Fruit fly (Drosophila melanogaster): ENCODE data around the gene CG4119.

Gene CG4119

dm6 chrX:5639083-5639482 is 26.8 kb upstream of the CG4119 start:
- peak; percentile 9 for TF ChIP-seq CG33213 (GFP tag; optimal IDR thresholded peaks at IDR 0.05)
- peak; percentile 35 for TF ChIP-seq pnt (GFP tag; optimal IDR thresholded peaks at IDR 0.05)
- peak; percentile 61 for TF ChIP-seq CG17359 (tag; optimal IDR thresholded peaks at IDR 0.05)
- TF ChIP-seq CG10979 (tag; optimal IDR thresholded peaks at IDR 0.05): peak; percentile 73
- peak; percentile 17 for TF ChIP-seq pros (GFP tag; optimal IDR thresholded peaks at IDR 0.05)
- no peak for TF ChIP-seq CG2889 (GFP tag; IDR thresholded peaks at IDR 0.05)
- TF ChIP-seq nerfin-2 (GFP tag; IDR thresholded peaks at IDR 0.05; ENCODE audit: partially characterized antibody): no peak
- TF ChIP-seq fd96Cb (tag; optimal IDR thresholded peaks at IDR 0.05): peak; percentile 59
- peak; percentile 60; the same call in 2 of the 3 replicates for TF ChIP-seq otp (GFP tag; IDR thresholded peaks at IDR 0.05)
- peak; percentile 10 for TF ChIP-seq CG17568 (GFP tag; optimal IDR thresholded peaks at IDR 0.05)
- peak; percentile 0 for TF ChIP-seq CG5245 (GFP tag; optimal IDR thresholded peaks at IDR 0.05)
- peak in 1 of 3 experiments; percentile 60 for TF ChIP-seq lola (GFP tag; optimal IDR thresholded peaks at IDR 0.05)
- peak; percentile 22 for TF ChIP-seq bcd (GFP tag; optimal IDR thresholded peaks at IDR 0.05)
- TF ChIP-seq so (GFP tag; IDR thresholded peaks at IDR 0.05): 0 out of 3 replicates have a peak, but pooled peaks have one; percentile 19
- peak; percentile 58 for TF ChIP-seq CG6813 (GFP tag; optimal IDR thresholded peaks at IDR 0.05)
- TF ChIP-seq CG18599 (GFP tag; optimal IDR thresholded peaks at IDR 0.05): peak; percentile 51
- peak; percentile 19 for TF ChIP-seq zen (tag; optimal IDR thresholded peaks at IDR 0.05)
- TF ChIP-seq CG6654 (GFP tag; optimal IDR thresholded peaks at IDR 0.05): peak; percentile 29
- peak; percentile 42 for TF ChIP-seq ttk (GFP tag; IDR thresholded peaks at IDR 0.05)
- 0 out of 2 replicates have a peak, but pooled peaks have one; percentile 13 for TF ChIP-seq Atf6 (GFP tag; IDR thresholded peaks at IDR 0.05)
- TF ChIP-seq tin (GFP tag; optimal IDR thresholded peaks at IDR 0.05): peak; percentile 50
- TF ChIP-seq CG31441 (GFP tag; IDR thresholded peaks at IDR 0.05): peak; percentile 53; the same call in 1 of the 2 replicates
- peak; percentile 63 for TF ChIP-seq dmrt99B (tag; optimal IDR thresholded peaks at IDR 0.05)
- no peak for TF ChIP-seq kah (GFP tag; optimal IDR thresholded peaks at IDR 0.05)
- peak; percentile 39 for TF ChIP-seq CG12391 (tag; optimal IDR thresholded peaks at IDR 0.05)
- TF ChIP-seq Dad (GFP tag; optimal IDR thresholded peaks at IDR 0.05): peak; percentile 15
- no peak for TF ChIP-seq CG15479 (GFP tag; optimal IDR thresholded peaks at IDR 0.05)
- TF ChIP-seq H2.0 (GFP tag; IDR thresholded peaks at IDR 0.05): peak; percentile 36; the same call in 1 of the 2 replicates
- TF ChIP-seq abd-A (tag; optimal IDR thresholded peaks at IDR 0.05): no peak
- 0 out of 2 replicates have a peak, but pooled peaks have one; percentile 38 for TF ChIP-seq sim (GFP tag; IDR thresholded peaks at IDR 0.05)
- TF ChIP-seq Aef1 (GFP tag; IDR thresholded peaks at IDR 0.05): 0 out of 3 replicates have a peak, but pooled peaks have one; percentile 28
- peak; percentile 53 for TF ChIP-seq CG7786 (GFP tag; optimal IDR thresholded peaks at IDR 0.05)
- no peak for TF ChIP-seq br (optimal IDR thresholded peaks at IDR 0.05)
- TF ChIP-seq ac (GFP tag; optimal IDR thresholded peaks at IDR 0.05): peak; percentile 3
- peak; percentile 77 for TF ChIP-seq dmrt11E (tag; optimal IDR thresholded peaks at IDR 0.05)
- TF ChIP-seq mirr (GFP tag; optimal IDR thresholded peaks at IDR 0.05): no peak
- TF ChIP-seq CG17361 (GFP tag; IDR thresholded peaks at IDR 0.05): 0 out of 3 replicates have a peak, but pooled peaks have one; percentile 41
- TF ChIP-seq stc (GFP tag; IDR thresholded peaks at IDR 0.05): 0 out of 2 replicates have a peak, but pooled peaks have one; percentile 15
- TF ChIP-seq CG2875 (GFP tag; optimal IDR thresholded peaks at IDR 0.05): peak; percentile 38
- no peak for TF ChIP-seq usp (GFP tag; optimal IDR thresholded peaks at IDR 0.05)
- TF ChIP-seq sens (GFP tag): peak; percentile 94
- 0 out of 2 replicates have a peak, but pooled peaks have one; percentile 33 for TF ChIP-seq CG11696 (GFP tag; IDR thresholded peaks at IDR 0.05)
- TF ChIP-seq Side (GFP tag; optimal IDR thresholded peaks at IDR 0.05): peak; percentile 29
- peak; percentile 70; the same call in 2 of the 3 replicates for TF ChIP-seq ci (GFP tag; IDR thresholded peaks at IDR 0.05)
- TF ChIP-seq ATbp (GFP tag; optimal IDR thresholded peaks at IDR 0.05): peak; percentile 57
- peak; percentile 13 for TF ChIP-seq CG17802 (tag; optimal IDR thresholded peaks at IDR 0.05)
- TF ChIP-seq Dfd (GFP tag; optimal IDR thresholded peaks at IDR 0.05): no peak
- peak; percentile 84 for TF ChIP-seq Ets65A (GFP tag)
- TF ChIP-seq repo (GFP tag; optimal IDR thresholded peaks at IDR 0.05): peak; percentile 38
- peak; percentile 29 for TF ChIP-seq CG9727 (GFP tag; optimal IDR thresholded peaks at IDR 0.05)

All from whole organism, embryonic.